Fruit fly (Drosophila melanogaster) whole organism, prepupa: ENCODE measurements around the gene SMSr.
A peak's percentile ranks its signal among the peaks of the same experiment; 100 is the strongest.

Source experiments
- Blimp-1 ChIP-seq: fragments of 200-800 bp; sonication (Bioruptor generic); optimal IDR thresholded peaks from 3 replicates; lab custom pipeline; 2017; ENCODE audit warnings: missing biosample characterization, missing genetic modification characterization, mild to moderate bottlenecking, moderate library complexity, missing genetic modification reagents
- CG11294 ChIP-seq: fragments of 200-800 bp; sonication (Bioruptor generic); IDR thresholded peaks from 2 replicates; pipeline ENCODE4 v1.3.6; 2022; ENCODE audit warnings: missing biosample characterization, missing genetic modification characterization
- CG11762 ChIP-seq: fragments of 200-800 bp; sonication (Bioruptor generic); optimal IDR thresholded peaks from 3 replicates; lab custom pipeline; 2016; ENCODE audit warnings: missing biosample characterization, missing genetic modification characterization; ENCODE audit not compliant: insufficient read depth
- CG11902 ChIP-seq: fragments of 200-800 bp; sonication (Bioruptor generic); optimal IDR thresholded peaks from 3 replicates; lab custom pipeline; 2016; ENCODE audit warnings: missing biosample characterization, missing genetic modification characterization
- CG15336 ChIP-seq: fragments of 200-800 bp; sonication (Bioruptor generic); IDR thresholded peaks from 2 replicates; pipeline ENCODE4 v1.3.6; 2022; ENCODE audit warnings: missing biosample characterization, missing genetic modification characterization
- CG1621 ChIP-seq: fragments of 200-800 bp; sonication (Bioruptor generic); optimal IDR thresholded peaks from 3 replicates; lab custom pipeline; 2018; ENCODE audit warnings: missing biosample characterization, mild to moderate bottlenecking, missing genetic modification characterization
- CG16779 ChIP-seq: fragments of 200-800 bp; sonication (Bioruptor generic); optimal IDR thresholded peaks from 3 replicates; lab custom pipeline; 2017; ENCODE audit warnings: missing biosample characterization, mild to moderate bottlenecking, missing genetic modification characterization
- CG3032 ChIP-seq: fragments of 200-800 bp; optimal IDR thresholded peaks from 2 replicates; lab custom pipeline; 2019; ENCODE audit warnings: missing biosample characterization, mild to moderate bottlenecking, missing genetic modification characterization, moderate library complexity
- CG31627 ChIP-seq: fragments of 200-800 bp; sonication (Bioruptor generic); optimal IDR thresholded peaks from 3 replicates; lab custom pipeline; 2016; ENCODE audit warnings: missing biosample characterization, missing genetic modification characterization
- CG3919 ChIP-seq: fragments of 200-800 bp; sonication (Bioruptor generic); optimal IDR thresholded peaks from 3 replicates; lab custom pipeline; 2016; ENCODE audit warnings: missing biosample characterization, missing genetic modification characterization
- CG6163 ChIP-seq: fragments of 200-800 bp; sonication (Bioruptor generic); IDR thresholded peaks from 3 replicates; pipeline ENCODE4 v1.3.6; 2022; ENCODE audit warnings: missing biosample characterization, missing genetic modification characterization
- CG6276 ChIP-seq: fragments of 200-800 bp; sonication (Bioruptor generic); optimal IDR thresholded peaks from 2 replicates; lab custom pipeline; 2017; ENCODE audit warnings: missing biosample characterization, mild to moderate bottlenecking, missing genetic modification characterization
- CG6854 ChIP-seq: fragments of 200-800 bp; sonication (Bioruptor generic); optimal IDR thresholded peaks from 2 replicates; lab custom pipeline; 2017; ENCODE audit warnings: missing biosample characterization, mild to moderate bottlenecking, missing genetic modification characterization
- CG7368 ChIP-seq: fragments of 200-800 bp; sonication (Bioruptor generic); optimal IDR thresholded peaks from 3 replicates; lab custom pipeline; 2016; ENCODE audit warnings: missing biosample characterization, missing genetic modification characterization
- CG8119 ChIP-seq: fragments of 200-800 bp; sonication (Bioruptor generic); IDR thresholded peaks from 3 replicates; pipeline ENCODE4 v1.3.6; 2022; ENCODE audit warnings: missing biosample characterization, missing genetic modification characterization
- CG8319 ChIP-seq: fragments of 200-800 bp; sonication (Bioruptor generic); optimal IDR thresholded peaks from 3 replicates; lab custom pipeline; 2016; ENCODE audit warnings: missing biosample characterization, missing genetic modification characterization
- CG9139 ChIP-seq: fragments of 200-800 bp; sonication (Bioruptor generic); optimal IDR thresholded peaks from 3 replicates; lab custom pipeline; 2017; ENCODE audit warnings: missing biosample characterization, mild to moderate bottlenecking, missing genetic modification characterization
- Eip75B ChIP-seq: fragments of 200-800 bp; sonication (Bioruptor generic); optimal IDR thresholded peaks from 3 replicates; lab custom pipeline; 2016; ENCODE audit warnings: missing biosample characterization, missing genetic modification characterization
- Eip93F ChIP-seq: fragments of 200-800 bp; sonication (Bioruptor generic); optimal IDR thresholded peaks from 2 replicates; lab custom pipeline; 2016; ENCODE audit warnings: missing biosample characterization, mild to moderate bottlenecking, missing genetic modification characterization
- Ets96B ChIP-seq: fragments of 200-800 bp; optimal IDR thresholded peaks from 2 replicates; lab custom pipeline; 2019; ENCODE audit warnings: missing biosample characterization, mild to moderate bottlenecking, missing genetic modification characterization, moderate library complexity
- Hr4 ChIP-seq: fragments of 200-800 bp; sonication (Bioruptor generic); optimal IDR thresholded peaks from 3 replicates; lab custom pipeline; 2016; ENCODE audit warnings: missing biosample characterization, missing genetic modification characterization
- Lpt ChIP-seq: fragments of 200-800 bp; sonication (Bioruptor generic); optimal IDR thresholded peaks from 3 replicates; lab custom pipeline; 2016; ENCODE audit warnings: missing biosample characterization, missing genetic modification characterization
- Met ChIP-seq: fragments of 200-800 bp; sonication (Bioruptor generic); optimal IDR thresholded peaks from 3 replicates; lab custom pipeline; 2016; ENCODE audit warnings: missing biosample characterization, missing genetic modification characterization
- OdsH ChIP-seq: fragments of 200-800 bp; sonication (Bioruptor generic); optimal IDR thresholded peaks from 3 replicates; lab custom pipeline; 2016; ENCODE audit warnings: missing biosample characterization, missing genetic modification characterization
- Smox ChIP-seq: fragments of 200-800 bp; sonication (Bioruptor generic); optimal IDR thresholded peaks from 3 replicates; lab custom pipeline; 2016; ENCODE audit warnings: missing biosample characterization, missing genetic modification characterization
- Sox102F ChIP-seq: fragments of 200-800 bp; sonication (Bioruptor generic); optimal IDR thresholded peaks from 2 replicates; lab custom pipeline; 2016; ENCODE audit warnings: missing biosample characterization, mild to moderate bottlenecking, missing genetic modification characterization
- Sox14 ChIP-seq: fragments of 200-800 bp; sonication (Bioruptor generic); optimal IDR thresholded peaks from 3 replicates; lab custom pipeline; 2016; ENCODE audit warnings: missing biosample characterization, missing genetic modification characterization
- Sox15 ChIP-seq: fragments of 200-800 bp; sonication (Bioruptor generic); optimal IDR thresholded peaks from 3 replicates; lab custom pipeline; 2016; ENCODE audit warnings: missing biosample characterization, missing genetic modification characterization
- acj6 ChIP-seq: fragments of 200-800 bp; sonication (Bioruptor generic); optimal IDR thresholded peaks from 3 replicates; lab custom pipeline; 2016; ENCODE audit warnings: missing biosample characterization, missing genetic modification characterization
- dac ChIP-seq: fragments of 200-800 bp; sonication (Bioruptor generic); optimal IDR thresholded peaks from 2 replicates; lab custom pipeline; 2017; ENCODE audit warnings: missing biosample characterization, mild to moderate bottlenecking, missing genetic modification characterization
- dsx ChIP-seq: fragments of 200-800 bp; optimal IDR thresholded peaks from 3 replicates; lab custom pipeline; 2019; ENCODE audit warnings: missing biosample characterization, mild to moderate bottlenecking, missing genetic modification characterization, moderate library complexity; ENCODE audit not compliant: poor library complexity, severe bottlenecking
- eg ChIP-seq: fragments of 200-800 bp; sonication (Bioruptor generic); IDR thresholded peaks from 3 replicates; pipeline ENCODE4 v1.3.6; 2022; ENCODE audit warnings: missing biosample characterization, missing genetic modification characterization
- esn ChIP-seq: fragments of 200-800 bp; sonication (Bioruptor generic); optimal IDR thresholded peaks from 2 replicates; lab custom pipeline; 2016; ENCODE audit warnings: missing biosample characterization, mild to moderate bottlenecking, missing genetic modification characterization, moderate library complexity
- fd59A ChIP-seq: fragments of 200-800 bp; sonication (Bioruptor generic); optimal IDR thresholded peaks from 2 replicates; lab custom pipeline; 2017; ENCODE audit warnings: missing biosample characterization, mild to moderate bottlenecking, missing genetic modification characterization, missing genetic modification reagents
- fd85E ChIP-seq: fragments of 200-800 bp; sonication (Bioruptor generic); optimal IDR thresholded peaks from 3 replicates; lab custom pipeline; 2016; ENCODE audit warnings: missing biosample characterization, missing genetic modification characterization
- lz ChIP-seq: fragments of 200-800 bp; sonication (Bioruptor generic); optimal IDR thresholded peaks from 3 replicates; lab custom pipeline; 2016; ENCODE audit warnings: missing biosample characterization, missing genetic modification characterization
- net ChIP-seq: fragments of 200-800 bp; sonication (Bioruptor generic); optimal IDR thresholded peaks from 3 replicates; lab custom pipeline; 2016; ENCODE audit warnings: missing biosample characterization, missing genetic modification characterization
- pdm3 ChIP-seq: fragments of 200-800 bp; sonication (Bioruptor generic); optimal IDR thresholded peaks from 3 replicates; lab custom pipeline; 2016; ENCODE audit warnings: missing biosample characterization, missing genetic modification characterization
- ss ChIP-seq, 2 experiments: fragments of 200-800 bp; sonication (Bioruptor generic); optimal IDR thresholded peaks; 2 replicates in 1 of 2; 3 replicates in 1 of 2; lab custom pipeline; 2017 to 2018; ENCODE audit warnings: mild to moderate bottlenecking in 2 of 2, missing biosample characterization in 2 of 2, missing genetic modification characterization in 2 of 2, moderate library complexity in 1 of 2
- svp ChIP-seq: fragments of 200-800 bp; sonication (Bioruptor generic); peaks from one replicate; lab custom pipeline; 2016; ENCODE audit warnings: missing biosample characterization, missing genetic modification characterization
- vri ChIP-seq: fragments of 200-800 bp; sonication (Bioruptor generic); optimal IDR thresholded peaks from 3 replicates; lab custom pipeline; 2016; ENCODE audit warnings: missing biosample characterization, mild to moderate bottlenecking, missing genetic modification characterization

SMSr gene

DNA sequence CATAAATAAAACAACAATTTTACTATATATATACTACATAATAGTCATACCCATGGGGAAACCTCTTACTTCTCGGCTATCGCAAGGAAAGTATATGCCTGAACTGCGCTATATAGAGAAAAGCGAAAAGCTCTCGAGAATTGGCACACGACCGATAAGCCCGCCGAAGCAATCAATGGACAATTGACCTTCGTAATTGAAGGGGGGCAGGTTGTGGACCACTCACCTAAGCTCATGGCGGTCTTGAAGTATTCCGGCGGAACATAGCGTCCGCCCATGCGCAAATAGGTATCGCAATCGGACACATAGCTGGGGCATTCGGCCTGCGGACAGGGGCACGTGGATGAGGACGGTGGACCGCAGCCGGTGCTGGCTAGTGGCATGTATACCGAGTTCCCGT is 879 bp downstream of the SMSr start:
- no peak for TF ChIP-seq Blimp-1 (GFP tag; lab: Kevin White, UChicago)
- TF ChIP-seq svp (GFP tag; lab: Kevin White, UChicago): peak; percentile 97
- no peak for TF ChIP-seq fd59A (GFP tag; lab: Kevin White, UChicago)
- TF ChIP-seq vri (GFP tag; lab: Kevin White, UChicago): no peak
- no peak for TF ChIP-seq Met (GFP tag; lab: Kevin White, UChicago)

DNA sequence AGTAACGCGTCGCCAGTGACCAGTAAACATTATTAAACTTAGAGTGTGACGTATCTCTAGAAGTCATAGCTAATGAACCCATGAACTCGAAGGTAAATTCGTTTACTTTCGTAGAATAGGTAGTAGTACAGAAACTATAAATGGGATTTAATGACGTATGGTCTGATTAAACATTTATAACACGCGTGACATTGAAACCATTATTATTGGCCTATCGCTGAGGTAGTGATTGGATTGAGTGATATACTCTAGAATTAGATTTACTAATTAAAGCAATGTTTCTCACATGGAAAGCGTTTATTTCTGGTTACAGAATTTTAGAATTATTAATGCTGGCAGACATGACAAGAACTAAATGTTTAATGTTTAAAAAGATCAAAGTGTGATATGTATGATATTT is 4.4 kb downstream of the SMSr start:
- TF ChIP-seq esn (GFP tag; lab: Kevin White, UChicago) (no peak), Met (GFP tag; lab: Kevin White, UChicago) (no peak), CG6854 (GFP tag; lab: Kevin White, UChicago) (no peak), Ets96B (no peak), CG16779 (no peak), eg (no peak), CG8319 (no peak), CG3032 (no peak), OdsH (GFP tag; lab: Kevin White, UChicago) (no peak), Hr4 (GFP tag; lab: Kevin White, UChicago) (no peak), Lpt (GFP tag; lab: Kevin White, UChicago) (no peak), CG11902 (GFP tag; lab: Kevin White, UChicago) (no peak), CG8119 (no peak), Eip93F (no peak), Smox (GFP tag; lab: Kevin White, UChicago) (no peak)

DNA sequence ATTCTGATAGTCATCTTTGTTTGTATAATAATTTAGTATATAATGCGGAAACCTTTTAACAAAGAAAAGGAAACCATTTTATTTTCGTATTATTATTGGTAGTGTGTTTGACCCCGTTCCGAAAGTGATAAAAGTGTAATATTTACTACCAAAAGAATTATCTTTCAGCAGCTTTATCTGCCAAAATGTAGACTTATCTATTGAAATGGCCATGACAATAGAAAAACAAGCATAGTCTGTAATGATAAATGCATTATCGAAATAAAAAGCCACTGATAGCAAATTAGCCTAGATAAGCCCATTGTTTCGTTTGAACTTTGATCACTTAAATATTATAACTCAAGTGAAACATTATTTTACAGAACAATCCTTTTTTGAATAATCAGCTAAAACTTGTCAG is 5.1 kb downstream of the SMSr start:
- TF ChIP-seq net (GFP tag; lab: Kevin White, UChicago) (no peak), Sox15 (GFP tag; lab: Kevin White, UChicago) (no peak), Hr4 (GFP tag; lab: Kevin White, UChicago) (no peak), fd85E (GFP tag; lab: Kevin White, UChicago) (no peak), svp (GFP tag; lab: Kevin White, UChicago) (peak; percentile 6), dsx (no peak), Blimp-1 (GFP tag; lab: Kevin White, UChicago) (no peak), pdm3 (GFP tag; lab: Kevin White, UChicago) (no peak), vri (GFP tag; lab: Kevin White, UChicago) (peak; percentile 15)

DNA sequence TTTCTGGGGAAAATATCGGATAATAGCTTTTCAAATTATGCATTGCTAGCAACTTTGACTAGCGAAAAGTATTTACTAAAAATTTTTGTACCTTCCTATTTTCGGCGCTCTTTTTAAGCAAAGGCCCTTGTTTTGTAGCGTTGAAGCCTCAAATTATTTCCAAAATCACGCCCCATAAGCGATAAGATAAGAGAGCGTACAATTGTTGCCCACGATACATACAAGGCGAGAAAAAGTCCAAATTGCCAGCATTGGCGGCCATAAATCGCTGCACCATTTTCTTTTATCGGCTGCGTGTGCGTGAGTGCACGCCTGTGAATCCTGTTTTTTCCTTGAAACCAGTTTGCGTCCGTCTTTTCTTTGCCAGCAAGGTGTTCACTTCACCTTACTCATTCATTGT is 10.0 kb downstream of the SMSr start:
- TF ChIP-seq eg: no peak
- no peak for TF ChIP-seq CG6276 (GFP tag; lab: Kevin White, UChicago)
- no peak for TF ChIP-seq OdsH (GFP tag; lab: Kevin White, UChicago)
- no peak for TF ChIP-seq Lpt (GFP tag; lab: Kevin White, UChicago)
- no peak for TF ChIP-seq vri (GFP tag; lab: Kevin White, UChicago)
- TF ChIP-seq CG8319: no peak
- TF ChIP-seq Eip93F: no peak
- peak in 1 of 2 experiments; percentile 23 for TF ChIP-seq ss (GFP tag; optimal IDR thresholded peaks at IDR 0.05; lab: Kevin White, UChicago)
- peak; percentile 15 for TF ChIP-seq CG1621 (tag; lab: Kevin White, UChicago)
- no peak for TF ChIP-seq CG11762 (GFP tag; lab: Kevin White, UChicago)
- no peak for TF ChIP-seq Hr4 (GFP tag; lab: Kevin White, UChicago)
- TF ChIP-seq svp (GFP tag; lab: Kevin White, UChicago): no peak
- no peak for TF ChIP-seq CG15336 (GFP tag; lab: Robert Waterston, UW)
- no peak for TF ChIP-seq Sox102F (GFP tag; lab: Kevin White, UChicago)
- no peak for TF ChIP-seq CG11294

DNA sequence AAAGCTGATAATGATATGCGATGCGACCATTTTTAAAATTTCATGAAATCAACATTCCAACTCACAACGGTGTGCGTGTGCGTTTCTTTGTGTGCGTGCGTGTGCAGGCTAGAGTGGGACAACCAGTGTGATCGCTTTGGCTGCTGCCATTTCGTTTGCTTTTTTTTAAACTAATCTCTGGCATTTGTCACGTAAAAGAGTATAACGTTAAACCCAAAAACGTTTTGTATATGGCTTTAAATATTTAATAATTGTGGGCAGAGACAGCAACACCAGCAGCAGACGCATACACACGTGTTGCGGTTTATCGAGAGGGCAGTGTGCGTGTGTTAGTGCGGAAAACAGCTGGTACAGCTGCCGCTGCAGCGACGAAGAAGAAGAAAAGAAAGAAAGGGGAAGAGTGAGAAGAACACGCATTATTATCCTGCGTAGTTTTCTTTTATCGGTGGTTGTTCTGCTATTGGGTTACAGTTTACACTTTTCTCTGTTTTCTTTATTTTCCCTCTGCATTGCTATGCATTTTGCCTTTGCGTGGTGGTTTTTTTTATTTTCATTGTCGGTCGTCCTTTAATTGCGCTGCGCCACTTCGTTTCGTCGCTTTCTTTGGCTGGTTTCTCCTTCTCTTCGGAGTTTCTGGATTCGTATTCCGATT is 10.9 kb downstream of the SMSr start:
- TF ChIP-seq acj6 (GFP tag; lab: Kevin White, UChicago) (no peak), CG31627 (GFP tag; lab: Kevin White, UChicago) (no peak), lz (GFP tag; lab: Kevin White, UChicago) (no peak), CG15336 (GFP tag; lab: Robert Waterston, UW) (no peak), fd59A (GFP tag; lab: Kevin White, UChicago) (no peak), CG6163 (GFP tag; lab: Robert Waterston, UW) (0 out of 3 replicates have a peak, but pooled peaks have one; percentile 28), CG11294 (no peak), Sox102F (GFP tag; lab: Kevin White, UChicago) (peak; percentile 1), CG6854 (GFP tag; lab: Kevin White, UChicago) (no peak), Hr4 (GFP tag; lab: Kevin White, UChicago) (no peak), Eip75B (GFP tag; lab: Kevin White, UChicago) (peak; percentile 7), CG11762 (GFP tag; lab: Kevin White, UChicago) (no peak), CG3919 (no peak), pdm3 (GFP tag; lab: Kevin White, UChicago) (no peak), Met (GFP tag; lab: Kevin White, UChicago) (no peak), CG9139 (no peak), esn (GFP tag; lab: Kevin White, UChicago) (no peak), CG7368 (GFP tag; lab: Kevin White, UChicago) (no peak), Sox14 (GFP tag; lab: Kevin White, UChicago) (peak; percentile 77), dac (GFP tag; lab: Kevin White, UChicago) (no peak), Ets96B (no peak), net (GFP tag; lab: Kevin White, UChicago) (peak; percentile 15)
